Fruit fly (Drosophila melanogaster) whole organism, embryonic: Measurements from ENCODE around the gene CG13026.

Source experiments
- Bgb ChIP-seq: fragments of 200-800 bp; sonication (Bioruptor generic); IDR thresholded peaks from 2 replicates; pipeline ENCODE4 v1.3.6; 2022; ENCODE audit warnings: missing biosample characterization, missing genetic modification characterization; ENCODE audit not compliant: partially characterized antibody
- CG10462 ChIP-seq: fragments of 200-800 bp; sonication (Bioruptor generic); optimal IDR thresholded peaks from 2 replicates; lab custom pipeline; 2016; ENCODE audit warnings: missing biosample characterization, missing genetic modification characterization
- CG11695 ChIP-seq: fragments of 200-800 bp; sonication (Bioruptor generic); IDR thresholded peaks from 3 replicates; pipeline ENCODE4 v1.3.6; 2022; ENCODE audit warnings: missing biosample characterization, missing genetic modification characterization
- CG11696 ChIP-seq: fragments of 200-800 bp; sonication (Bioruptor generic); IDR thresholded peaks from 2 replicates; pipeline ENCODE4 v1.3.6; 2022; ENCODE audit warnings: missing biosample characterization, missing genetic modification characterization
- CG15269 ChIP-seq: fragments of 200-800 bp; sonication (Bioruptor generic); optimal IDR thresholded peaks from 2 replicates; lab custom pipeline; 2018; ENCODE audit warnings: missing biosample characterization, mild to moderate bottlenecking, missing genetic modification characterization, moderate library complexity
- CG1529 ChIP-seq: fragments of 200-800 bp; sonication (Bioruptor generic); optimal IDR thresholded peaks from 3 replicates; lab custom pipeline; 2018; ENCODE audit warnings: missing biosample characterization, missing genetic modification characterization
- CG18011 ChIP-seq: fragments of 200-800 bp; sonication (Bioruptor generic); optimal IDR thresholded peaks from 2 replicates; lab custom pipeline; 2017; ENCODE audit warnings: missing biosample characterization, missing genetic modification characterization, mild to moderate bottlenecking, moderate library complexity, missing genotype
- CG2199 ChIP-seq: fragments of 200-800 bp; sonication (Bioruptor generic); IDR thresholded peaks from 3 replicates; pipeline ENCODE4 v1.3.6; 2022; ENCODE audit warnings: missing biosample characterization, missing genetic modification characterization
- CG2889 ChIP-seq: fragments of 200-800 bp; sonication (Bioruptor generic); IDR thresholded peaks from 3 replicates; pipeline ENCODE4 v1.3.6; 2022; ENCODE audit warnings: missing biosample characterization, missing genetic modification characterization
- CG31441 ChIP-seq: fragments of 200-800 bp; sonication (Bioruptor generic); IDR thresholded peaks from 2 replicates; pipeline ENCODE4 v1.3.6; 2022; ENCODE audit warnings: missing biosample characterization, missing genetic modification characterization
- CG3847 ChIP-seq: fragments of 200-800 bp; sonication (Bioruptor generic); IDR thresholded peaks from 2 replicates; pipeline ENCODE4 v1.3.6; 2022; ENCODE audit warnings: missing biosample characterization, missing genetic modification characterization
- CG4360 ChIP-seq: fragments of 200-800 bp; sonication (Bioruptor generic); IDR thresholded peaks from 2 replicates; pipeline ENCODE4 v1.3.6; 2022; ENCODE audit warnings: missing biosample characterization, missing genetic modification characterization
- CG4617 ChIP-seq: fragments of 200-800 bp; sonication (Bioruptor generic); optimal IDR thresholded peaks from 3 replicates; lab custom pipeline; 2016; ENCODE audit warnings: missing biosample characterization, missing genetic modification characterization, borderline replicate concordance
- CG6654 ChIP-seq: fragments of 200-800 bp; sonication (Bioruptor generic); optimal IDR thresholded peaks from 2 replicates; lab custom pipeline; 2017; ENCODE audit warnings: missing biosample characterization, mild to moderate bottlenecking, missing genetic modification characterization
- CG7745 ChIP-seq: fragments of 200-800 bp; sonication (Bioruptor generic); optimal IDR thresholded peaks from 2 replicates; lab custom pipeline; 2018; ENCODE audit warnings: missing biosample characterization, mild to moderate bottlenecking, missing genetic modification characterization, moderate library complexity
- CG8281 ChIP-seq: fragments of 200-800 bp; sonication (Bioruptor generic); optimal IDR thresholded peaks from 2 replicates; lab custom pipeline; 2018; ENCODE audit warnings: missing biosample characterization, mild to moderate bottlenecking, missing genetic modification characterization, moderate library complexity
- CG8290 ChIP-seq, 3 experiments: fragments of 200-800 bp; sonication (Bioruptor generic); optimal IDR thresholded peaks; 2 replicates each; lab custom pipeline; 2016 to 2019; ENCODE audit warnings: missing biosample characterization in 3 of 3, missing genetic modification characterization in 3 of 3, mild to moderate bottlenecking in 2 of 3, moderate library complexity in 1 of 3
- CG9727 ChIP-seq: fragments of 200-800 bp; sonication (Bioruptor generic); optimal IDR thresholded peaks from 3 replicates; lab custom pipeline; 2017; ENCODE audit warnings: missing biosample characterization, mild to moderate bottlenecking, missing genetic modification characterization
- Dad ChIP-seq: fragments of 200-800 bp; sonication (Bioruptor generic); optimal IDR thresholded peaks from 3 replicates; lab custom pipeline; 2016; ENCODE audit warnings: missing biosample characterization, missing genetic modification characterization
- Dll ChIP-seq: fragments of 200-800 bp; sonication (Bioruptor generic); IDR thresholded peaks from 4 replicates; pipeline ENCODE4 v1.3.6; 2022; ENCODE audit warnings: missing biosample characterization, missing genetic modification characterization; ENCODE audit not compliant: partially characterized antibody
- Doc3 ChIP-seq: fragments of 200-800 bp; sonication (Bioruptor generic); IDR thresholded peaks from 3 replicates; pipeline ENCODE4 v1.3.6; 2022; ENCODE audit warnings: missing biosample characterization, missing genetic modification characterization; ENCODE audit not compliant: partially characterized antibody
- E2f1 ChIP-seq: fragments of 200-800 bp; sonication (Bioruptor generic); IDR thresholded peaks from 2 replicates; pipeline ENCODE4 v1.3.6; 2022; ENCODE audit warnings: missing biosample characterization, missing genetic modification characterization
- HLH54F ChIP-seq: fragments of 200-800 bp; sonication (Bioruptor generic); optimal IDR thresholded peaks from 3 replicates; lab custom pipeline; 2016; ENCODE audit warnings: missing biosample characterization, missing genetic modification characterization
- Hand ChIP-seq: fragments of 200-800 bp; sonication (Bioruptor generic); optimal IDR thresholded peaks from 2 replicates; lab custom pipeline; 2017; ENCODE audit warnings: mild to moderate bottlenecking, missing biosample characterization, missing genetic modification reagents, missing genetic modification characterization
- Hsf ChIP-seq: fragments of 200-800 bp; sonication (Bioruptor generic); optimal IDR thresholded peaks from 3 replicates; lab custom pipeline; 2016; ENCODE audit warnings: missing biosample characterization, missing genetic modification characterization
- MESR4 ChIP-seq: fragments of 200-800 bp; sonication (Bioruptor generic); optimal IDR thresholded peaks from 2 replicates; lab custom pipeline; 2018; ENCODE audit warnings: missing biosample characterization, mild to moderate bottlenecking, missing genetic modification characterization, moderate library complexity
- Nf-YB ChIP-seq: fragments of 200-800 bp; sonication (Bioruptor generic); optimal IDR thresholded peaks from 3 replicates; lab custom pipeline; 2019; ENCODE audit warnings: missing biosample characterization, mild to moderate bottlenecking, missing genetic modification characterization, moderate library complexity
- Sox100B ChIP-seq: fragments of 200-800 bp; sonication (Bioruptor generic); optimal IDR thresholded peaks from 3 replicates; lab custom pipeline; 2018; ENCODE audit warnings: missing biosample characterization, mild to moderate bottlenecking, missing genetic modification characterization
- Spps ChIP-seq: fragments of 200-800 bp; sonication (Bioruptor generic); optimal IDR thresholded peaks from 2 replicates; lab custom pipeline; 2018; ENCODE audit warnings: missing biosample characterization, mild to moderate bottlenecking, missing genetic modification characterization
- aop ChIP-seq: fragments of 200-800 bp; sonication (Bioruptor generic); IDR thresholded peaks from 2 replicates; pipeline ENCODE4 v1.3.6; 2022; ENCODE audit warnings: missing biosample characterization, missing genetic modification characterization
- ase ChIP-seq: fragments of 200-800 bp; sonication (Bioruptor generic); IDR thresholded peaks from 3 replicates; pipeline ENCODE4 v1.3.6; 2022; ENCODE audit warnings: missing biosample characterization, missing genetic modification characterization
- chinmo ChIP-seq: fragments of 200-800 bp; sonication (Bioruptor generic); IDR thresholded peaks from 4 replicates; pipeline ENCODE4 v1.3.6; 2022; ENCODE audit warnings: missing biosample characterization, missing genetic modification characterization; ENCODE audit not compliant: partially characterized antibody
- ci ChIP-seq: fragments of 200-800 bp; sonication (Bioruptor generic); IDR thresholded peaks from 3 replicates; pipeline ENCODE4 v1.3.6; 2022; ENCODE audit warnings: missing biosample characterization, missing genetic modification characterization
- croc ChIP-seq: fragments of 200-800 bp; sonication (Bioruptor generic); conservative IDR thresholded peaks from 3 replicates; pipeline ENCODE4 v1.3.6; 2022; ENCODE audit warnings: missing biosample characterization, missing genetic modification characterization
- dati ChIP-seq: fragments of 200-800 bp; sonication (Bioruptor generic); IDR thresholded peaks from 2 replicates; pipeline ENCODE4 v1.3.6; 2022; ENCODE audit warnings: missing biosample characterization, missing genetic modification characterization
- emc ChIP-seq: fragments of 200-800 bp; sonication (Bioruptor generic); optimal IDR thresholded peaks from 2 replicates; lab custom pipeline; 2016; ENCODE audit warnings: missing biosample characterization, missing genetic modification characterization
- eve ChIP-seq, 2 experiments: fragments of >200 bp; optimal IDR thresholded peaks; 2 replicates each; lab custom pipeline; 2017; ENCODE audit warnings: missing biosample characterization in 2 of 2, missing genetic modification characterization in 2 of 2
- gcm ChIP-seq: fragments of 200-800 bp; sonication (Bioruptor generic); optimal IDR thresholded peaks from 2 replicates; lab custom pipeline; 2019; ENCODE audit warnings: missing biosample characterization, mild to moderate bottlenecking, missing genetic modification characterization, moderate library complexity
- klu ChIP-seq: fragments of 200-800 bp; sonication (Bioruptor generic); IDR thresholded peaks from 2 replicates; pipeline ENCODE4 v1.3.6; 2022; ENCODE audit warnings: missing biosample characterization, missing genetic modification characterization
- nau ChIP-seq: fragments of 200-800 bp; sonication (Bioruptor generic); optimal IDR thresholded peaks from 3 replicates; lab custom pipeline; 2017; ENCODE audit warnings: missing biosample characterization, mild to moderate bottlenecking, missing genetic modification characterization, missing genetic modification reagents
- pan ChIP-seq, 4 experiments: fragments of >200 bp in 3 of 4; fragments of 200-800 bp in 1 of 4; sonication (Bioruptor generic) in 1 of 4; optimal IDR thresholded peaks in 3 of 4; IDR thresholded peaks in 1 of 4; 2 replicates each; pipeline versions ENCODE4 v1.3.6 to Lab custom; 2017 to 2022; ENCODE audit warnings: missing biosample characterization in 2 of 4, missing genetic modification characterization in 2 of 4, mixed read lengths in 1 of 4
- rib ChIP-seq: fragments of 200-800 bp; sonication (Bioruptor generic); IDR thresholded peaks from 2 replicates; pipeline ENCODE4 v1.3.6; 2022; ENCODE audit warnings: missing biosample characterization, missing genetic modification characterization
- sc ChIP-seq, 3 experiments: fragments of >200 bp in 2 of 3; fragments of 200-800 bp in 1 of 3; sonication (Bioruptor generic) in 1 of 3; optimal IDR thresholded peaks; 2 replicates in 2 of 3; 3 replicates in 1 of 3; lab custom pipeline; 2017; ENCODE audit warnings: mild to moderate bottlenecking in 1 of 3, missing biosample characterization in 1 of 3, missing genetic modification characterization in 1 of 3, missing genetic modification reagents in 1 of 3
- sd ChIP-seq: fragments of 200-800 bp; sonication (Bioruptor generic); optimal IDR thresholded peaks from 3 replicates; lab custom pipeline; 2018; ENCODE audit warnings: missing biosample characterization, mild to moderate bottlenecking, missing genetic modification characterization, moderate library complexity
- sens-2 ChIP-seq: fragments of 200-800 bp; sonication (Bioruptor generic); IDR thresholded peaks from 2 replicates; pipeline ENCODE4 v1.3.6; 2022; ENCODE audit warnings: missing biosample characterization, missing genetic modification characterization
- tap ChIP-seq: fragments of 200-800 bp; optimal IDR thresholded peaks from 3 replicates; lab custom pipeline; 2019; ENCODE audit warnings: missing biosample characterization, mild to moderate bottlenecking, missing genetic modification characterization, moderate library complexity
- toy ChIP-seq: fragments of 200-800 bp; sonication (Bioruptor generic); IDR thresholded peaks from 2 replicates; pipeline ENCODE4 v1.3.6; 2022; ENCODE audit warnings: missing biosample characterization, missing genetic modification characterization
- vvl ChIP-seq: fragments of 200-800 bp; sonication (Bioruptor generic); IDR thresholded peaks from 2 replicates; pipeline ENCODE4 v1.3.6; 2022; ENCODE audit warnings: missing biosample characterization, missing genetic modification characterization

The CG13026 gene

DNA sequence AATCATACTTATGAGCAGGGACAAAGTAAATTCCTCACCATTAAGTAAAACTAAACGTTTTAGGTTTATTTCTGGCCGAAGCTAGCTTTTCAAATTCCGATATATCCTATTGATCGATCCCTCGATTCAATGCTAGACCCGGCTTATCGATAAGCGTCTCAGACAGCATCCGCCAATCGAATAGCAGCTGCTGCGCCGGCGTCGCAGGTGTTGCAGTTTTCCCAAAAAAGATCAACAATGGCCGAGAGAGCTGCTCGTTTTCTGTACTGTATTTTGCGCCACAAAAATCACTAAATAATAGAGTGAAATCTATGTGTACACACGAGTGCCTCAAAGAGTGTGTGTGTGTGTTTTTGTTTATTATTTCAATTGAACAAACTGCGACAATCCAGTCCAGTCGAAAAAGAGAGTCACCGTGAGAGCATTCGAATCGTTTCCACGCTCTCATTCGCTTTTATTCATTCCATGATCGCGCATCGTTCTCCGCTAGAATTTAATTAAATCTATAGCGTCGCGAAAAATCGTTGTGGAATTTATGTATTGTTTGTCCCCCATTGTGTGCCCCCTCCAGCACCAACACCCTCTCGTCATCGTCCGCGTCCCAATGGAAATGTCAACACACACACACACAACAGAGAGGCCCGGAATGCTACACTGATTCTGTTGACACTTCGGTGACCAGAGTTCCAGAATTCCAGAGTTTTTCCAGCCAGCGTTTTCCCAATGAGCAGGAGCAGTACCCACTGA lies 12.3 kb downstream of the CG13026 start (continued):
- TF ChIP-seq nau (GFP tag; lab: Kevin White, UChicago) (no peak), E2f1 (GFP tag; lab: Robert Waterston, UW) (no peak), toy (GFP tag; lab: Robert Waterston, UW) (no peak), CG2889 (GFP tag; lab: Robert Waterston, UW) (no peak), Sox100B (GFP tag; lab: Kevin White, UChicago) (no peak), CG4617 (no peak), MESR4 (GFP tag; lab: Kevin White, UChicago) (peak; percentile 3), eve (GFP tag; optimal IDR thresholded peaks at IDR 0.05; lab: Kevin White, UChicago) (no peak), CG31441 (no peak), CG8290 (GFP tag; optimal IDR thresholded peaks at IDR 0.05; lab: Kevin White, UChicago) (peak; percentile 28), CG8290 (tag; optimal IDR thresholded peaks at IDR 0.05; lab: Kevin White, UChicago) (peak in 1 of 2 experiments; percentile 29), chinmo (GFP tag; lab: Robert Waterston, UW) (peak; percentile 87; the same call in 2 of the 4 replicates), Hsf (no peak), HLH54F (GFP tag; lab: Kevin White, UChicago) (no peak), emc (GFP tag; lab: Kevin White, UChicago) (no peak), Dad (no peak), gcm (GFP tag; lab: Kevin White, UChicago) (no peak), ase (GFP tag; lab: Robert Waterston, UW) (no peak), CG15269 (tag; lab: Kevin White, UChicago) (no peak), sc (optimal IDR thresholded peaks at IDR 0.05; lab: Kevin White, UChicago) (no peak), sc (GFP tag; optimal IDR thresholded peaks at IDR 0.05; lab: Kevin White, UChicago) (no peak), CG11696 (0 out of 2 replicates have a peak, but pooled peaks have one; percentile 49), CG6654 (GFP tag; lab: Kevin White, UChicago) (no peak), aop (GFP tag; lab: Robert Waterston, UW) (no peak), Bgb (peak; percentile 69), CG7745 (tag; lab: Kevin White, UChicago) (no peak), rib (GFP tag; lab: Robert Waterston, UW) (no peak), croc (no peak), CG8281 (tag; lab: Kevin White, UChicago) (no peak), CG1529 (GFP tag; lab: Kevin White, UChicago) (no peak), CG4360 (GFP tag; lab: Robert Waterston, UW) (no peak), CG3847 (GFP tag; lab: Robert Waterston, UW) (no peak), vvl (GFP tag; lab: Robert Waterston, UW) (no peak), CG9727 (GFP tag; lab: Kevin White, UChicago) (no peak), CG18011 (GFP tag; lab: Kevin White, UChicago) (no peak), CG11695 (no peak), klu (GFP tag; lab: Robert Waterston, UW) (no peak), CG10462 (GFP tag; lab: Kevin White, UChicago) (no peak), Dll (peak; percentile 63; the same call in 3 of the 4 replicates), CG2199 (GFP tag; lab: Robert Waterston, UW) (no peak), sens-2 (GFP tag; lab: Robert Waterston, UW) (no peak), Doc3 (peak; percentile 59; the same call in 1 of the 3 replicates), ci (GFP tag; lab: Robert Waterston, UW) (peak; percentile 49; the same call in 1 of the 3 replicates), Nf-YB (no peak), Spps (no peak), sd (tag; lab: Kevin White, UChicago) (peak; percentile 95), tap (tag; lab: Kevin White, UChicago) (no peak), pan (optimal IDR thresholded peaks at IDR 0.05; lab: Kevin White, UChicago) (no peak), pan (GFP tag; optimal IDR thresholded peaks at IDR 0.05 in 1 of 2, IDR thresholded peaks at IDR 0.05 in 1 of 2) (no peak), Hand (GFP tag; lab: Kevin White, UChicago) (no peak), dati (no peak)
